Fruit fly (Drosophila melanogaster) whole organism, prepupa: ENCODE measurements around the gene CG13398.
A peak's percentile ranks its signal among the peaks of the same experiment; 100 is the strongest.

Source experiments
- Blimp-1 ChIP-seq: fragments of 200-800 bp; sonication (Bioruptor generic); optimal IDR thresholded peaks from 3 replicates; lab custom pipeline; 2017; ENCODE audit warnings: missing biosample characterization, missing genetic modification characterization, mild to moderate bottlenecking, moderate library complexity, missing genetic modification reagents
- CG10631 ChIP-seq: fragments of 200-800 bp; sonication (Bioruptor generic); optimal IDR thresholded peaks from 2 replicates; lab custom pipeline; 2016; ENCODE audit warnings: missing biosample characterization, missing genetic modification characterization
- CG10669 ChIP-seq: fragments of 200-800 bp; sonication (Bioruptor generic); optimal IDR thresholded peaks from 3 replicates; lab custom pipeline; 2018; ENCODE audit warnings: missing biosample characterization, mild to moderate bottlenecking, missing genetic modification characterization, moderate library complexity
- CG11294 ChIP-seq: fragments of 200-800 bp; sonication (Bioruptor generic); IDR thresholded peaks from 2 replicates; pipeline ENCODE4 v1.3.6; 2022; ENCODE audit warnings: missing biosample characterization, missing genetic modification characterization
- CG11762 ChIP-seq: fragments of 200-800 bp; sonication (Bioruptor generic); optimal IDR thresholded peaks from 3 replicates; lab custom pipeline; 2016; ENCODE audit warnings: missing biosample characterization, missing genetic modification characterization; ENCODE audit not compliant: insufficient read depth
- CG15336 ChIP-seq: fragments of 200-800 bp; sonication (Bioruptor generic); IDR thresholded peaks from 2 replicates; pipeline ENCODE4 v1.3.6; 2022; ENCODE audit warnings: missing biosample characterization, missing genetic modification characterization
- CG1621 ChIP-seq: fragments of 200-800 bp; sonication (Bioruptor generic); optimal IDR thresholded peaks from 3 replicates; lab custom pipeline; 2018; ENCODE audit warnings: missing biosample characterization, mild to moderate bottlenecking, missing genetic modification characterization
- CG16779 ChIP-seq: fragments of 200-800 bp; sonication (Bioruptor generic); optimal IDR thresholded peaks from 3 replicates; lab custom pipeline; 2017; ENCODE audit warnings: missing biosample characterization, mild to moderate bottlenecking, missing genetic modification characterization
- CG3032 ChIP-seq: fragments of 200-800 bp; optimal IDR thresholded peaks from 2 replicates; lab custom pipeline; 2019; ENCODE audit warnings: missing biosample characterization, mild to moderate bottlenecking, missing genetic modification characterization, moderate library complexity
- CG31627 ChIP-seq: fragments of 200-800 bp; sonication (Bioruptor generic); optimal IDR thresholded peaks from 3 replicates; lab custom pipeline; 2016; ENCODE audit warnings: missing biosample characterization, missing genetic modification characterization
- CG32006 ChIP-seq: fragments of 200-800 bp; sonication (Bioruptor generic); optimal IDR thresholded peaks from 3 replicates; lab custom pipeline; 2017; ENCODE audit warnings: missing biosample characterization, mild to moderate bottlenecking, missing genetic modification characterization
- CG34406 ChIP-seq: fragments of 200-800 bp; sonication (Bioruptor generic); optimal IDR thresholded peaks from 3 replicates; lab custom pipeline; 2016; ENCODE audit warnings: missing biosample characterization, missing genetic modification characterization
- CG3919 ChIP-seq: fragments of 200-800 bp; sonication (Bioruptor generic); optimal IDR thresholded peaks from 3 replicates; lab custom pipeline; 2016; ENCODE audit warnings: missing biosample characterization, missing genetic modification characterization
- CG4318 ChIP-seq: fragments of 200-800 bp; sonication (Bioruptor generic); optimal IDR thresholded peaks from 3 replicates; lab custom pipeline; 2017; ENCODE audit warnings: missing biosample characterization, mild to moderate bottlenecking, missing genetic modification characterization
- CG6163 ChIP-seq: fragments of 200-800 bp; sonication (Bioruptor generic); IDR thresholded peaks from 3 replicates; pipeline ENCODE4 v1.3.6; 2022; ENCODE audit warnings: missing biosample characterization, missing genetic modification characterization
- CG6276 ChIP-seq: fragments of 200-800 bp; sonication (Bioruptor generic); optimal IDR thresholded peaks from 2 replicates; lab custom pipeline; 2017; ENCODE audit warnings: missing biosample characterization, mild to moderate bottlenecking, missing genetic modification characterization
- CG6808 ChIP-seq: fragments of 200-800 bp; sonication (Bioruptor generic); optimal IDR thresholded peaks from 3 replicates; lab custom pipeline; 2017; ENCODE audit warnings: missing biosample characterization, missing genetic modification characterization, mild to moderate bottlenecking, moderate library complexity, missing genetic modification reagents
- CG6854 ChIP-seq: fragments of 200-800 bp; sonication (Bioruptor generic); optimal IDR thresholded peaks from 2 replicates; lab custom pipeline; 2017; ENCODE audit warnings: missing biosample characterization, mild to moderate bottlenecking, missing genetic modification characterization
- CG7368 ChIP-seq: fragments of 200-800 bp; sonication (Bioruptor generic); optimal IDR thresholded peaks from 3 replicates; lab custom pipeline; 2016; ENCODE audit warnings: missing biosample characterization, missing genetic modification characterization
- CG8319 ChIP-seq: fragments of 200-800 bp; sonication (Bioruptor generic); optimal IDR thresholded peaks from 3 replicates; lab custom pipeline; 2016; ENCODE audit warnings: missing biosample characterization, missing genetic modification characterization
- Eip75B ChIP-seq: fragments of 200-800 bp; sonication (Bioruptor generic); optimal IDR thresholded peaks from 3 replicates; lab custom pipeline; 2016; ENCODE audit warnings: missing biosample characterization, missing genetic modification characterization
- Eip78C ChIP-seq: fragments of 200-800 bp; sonication (Bioruptor generic); peaks from one replicate; lab custom pipeline; 2016; ENCODE audit warnings: missing biosample characterization, missing genetic modification characterization
- Gug ChIP-seq: fragments of 200-800 bp; sonication (Bioruptor generic); IDR thresholded peaks from 2 replicates; pipeline ENCODE4 v1.3.6; 2022; ENCODE audit warnings: missing biosample characterization, missing genetic modification characterization
- Hr38 ChIP-seq: sonication (Bioruptor generic); optimal IDR thresholded peaks from 2 replicates; lab custom pipeline; 2016; ENCODE audit warnings: missing biosample characterization, missing genetic modification characterization
- Lpt ChIP-seq: fragments of 200-800 bp; sonication (Bioruptor generic); optimal IDR thresholded peaks from 3 replicates; lab custom pipeline; 2016; ENCODE audit warnings: missing biosample characterization, missing genetic modification characterization
- Met ChIP-seq: fragments of 200-800 bp; sonication (Bioruptor generic); optimal IDR thresholded peaks from 3 replicates; lab custom pipeline; 2016; ENCODE audit warnings: missing biosample characterization, missing genetic modification characterization
- Smox ChIP-seq: fragments of 200-800 bp; sonication (Bioruptor generic); optimal IDR thresholded peaks from 3 replicates; lab custom pipeline; 2016; ENCODE audit warnings: missing biosample characterization, missing genetic modification characterization
- Sox102F ChIP-seq: fragments of 200-800 bp; sonication (Bioruptor generic); optimal IDR thresholded peaks from 2 replicates; lab custom pipeline; 2016; ENCODE audit warnings: missing biosample characterization, mild to moderate bottlenecking, missing genetic modification characterization
- Sox14 ChIP-seq: fragments of 200-800 bp; sonication (Bioruptor generic); optimal IDR thresholded peaks from 3 replicates; lab custom pipeline; 2016; ENCODE audit warnings: missing biosample characterization, missing genetic modification characterization
- Sox15 ChIP-seq: fragments of 200-800 bp; sonication (Bioruptor generic); optimal IDR thresholded peaks from 3 replicates; lab custom pipeline; 2016; ENCODE audit warnings: missing biosample characterization, missing genetic modification characterization
- acj6 ChIP-seq: fragments of 200-800 bp; sonication (Bioruptor generic); optimal IDR thresholded peaks from 3 replicates; lab custom pipeline; 2016; ENCODE audit warnings: missing biosample characterization, missing genetic modification characterization
- cyc ChIP-seq: fragments of 200-800 bp; sonication (Bioruptor generic); optimal IDR thresholded peaks from 3 replicates; lab custom pipeline; 2016; ENCODE audit warnings: missing biosample characterization, missing genetic modification characterization
- dsx ChIP-seq: fragments of 200-800 bp; optimal IDR thresholded peaks from 3 replicates; lab custom pipeline; 2019; ENCODE audit warnings: missing biosample characterization, mild to moderate bottlenecking, missing genetic modification characterization, moderate library complexity; ENCODE audit not compliant: poor library complexity, severe bottlenecking
- eg ChIP-seq: fragments of 200-800 bp; sonication (Bioruptor generic); IDR thresholded peaks from 3 replicates; pipeline ENCODE4 v1.3.6; 2022; ENCODE audit warnings: missing biosample characterization, missing genetic modification characterization
- esn ChIP-seq: fragments of 200-800 bp; sonication (Bioruptor generic); optimal IDR thresholded peaks from 2 replicates; lab custom pipeline; 2016; ENCODE audit warnings: missing biosample characterization, mild to moderate bottlenecking, missing genetic modification characterization, moderate library complexity
- fd59A ChIP-seq: fragments of 200-800 bp; sonication (Bioruptor generic); optimal IDR thresholded peaks from 2 replicates; lab custom pipeline; 2017; ENCODE audit warnings: missing biosample characterization, mild to moderate bottlenecking, missing genetic modification characterization, missing genetic modification reagents
- fd85E ChIP-seq: fragments of 200-800 bp; sonication (Bioruptor generic); optimal IDR thresholded peaks from 3 replicates; lab custom pipeline; 2016; ENCODE audit warnings: missing biosample characterization, missing genetic modification characterization
- fkh ChIP-seq: fragments of 200-800 bp; sonication (Bioruptor generic); optimal IDR thresholded peaks from 3 replicates; lab custom pipeline; 2017; ENCODE audit warnings: missing biosample characterization, mild to moderate bottlenecking, missing genetic modification characterization, moderate library complexity
- lz ChIP-seq: fragments of 200-800 bp; sonication (Bioruptor generic); optimal IDR thresholded peaks from 3 replicates; lab custom pipeline; 2016; ENCODE audit warnings: missing biosample characterization, missing genetic modification characterization
- net ChIP-seq: fragments of 200-800 bp; sonication (Bioruptor generic); optimal IDR thresholded peaks from 3 replicates; lab custom pipeline; 2016; ENCODE audit warnings: missing biosample characterization, missing genetic modification characterization
- salr ChIP-seq, 2 experiments: fragments of 200-800 bp; sonication (Bioruptor generic); optimal IDR thresholded peaks; 3 replicates each; lab custom pipeline; 2016 to 2018; ENCODE audit warnings: missing biosample characterization in 2 of 2, missing genetic modification characterization in 2 of 2, mild to moderate bottlenecking in 1 of 2
- spab ChIP-seq: fragments of 200-800 bp; sonication (Bioruptor generic); optimal IDR thresholded peaks from 2 replicates; lab custom pipeline; 2017; ENCODE audit warnings: missing biosample characterization, mild to moderate bottlenecking, missing genetic modification characterization, missing genetic modification reagents
- ss ChIP-seq, 2 experiments: fragments of 200-800 bp; sonication (Bioruptor generic); optimal IDR thresholded peaks; 2 replicates in 1 of 2; 3 replicates in 1 of 2; lab custom pipeline; 2017 to 2018; ENCODE audit warnings: mild to moderate bottlenecking in 2 of 2, missing biosample characterization in 2 of 2, missing genetic modification characterization in 2 of 2, moderate library complexity in 1 of 2
- svp ChIP-seq: fragments of 200-800 bp; sonication (Bioruptor generic); peaks from one replicate; lab custom pipeline; 2016; ENCODE audit warnings: missing biosample characterization, missing genetic modification characterization
- vri ChIP-seq: fragments of 200-800 bp; sonication (Bioruptor generic); optimal IDR thresholded peaks from 3 replicates; lab custom pipeline; 2016; ENCODE audit warnings: missing biosample characterization, mild to moderate bottlenecking, missing genetic modification characterization

The CG13398 gene

dm6 chr2L:8423047-8423446 is 8.0 kb upstream of the CG13398 start:
- TF ChIP-seq CG16779 (tag; lab: Kevin White, UChicago): no peak
- TF ChIP-seq dsx (GFP tag; lab: Kevin White, UChicago): peak; percentile 46
- peak; percentile 49 for TF ChIP-seq Eip78C (GFP tag; lab: Kevin White, UChicago)
- TF ChIP-seq salr (GFP tag; optimal IDR thresholded peaks at IDR 0.05; lab: Kevin White, UChicago): no peak

- TF ChIP-seq CG11294 (GFP tag; lab: Robert Waterston, UW) (no peak), CG3919 (no peak), spab (GFP tag; lab: Kevin White, UChicago) (no peak), CG8319 (GFP tag; lab: Kevin White, UChicago) (no peak), CG32006 (GFP tag; lab: Kevin White, UChicago) (no peak), CG3032 (tag; lab: Kevin White, UChicago) (no peak), lz (GFP tag; lab: Kevin White, UChicago) (no peak), CG31627 (GFP tag; lab: Kevin White, UChicago) (no peak), net (GFP tag; lab: Kevin White, UChicago) (no peak), Blimp-1 (GFP tag; lab: Kevin White, UChicago) (no peak), CG34406 (GFP tag; lab: Kevin White, UChicago) (no peak)
Measured at dm6 chr2L:8421717-8422116, 6.7 kb upstream of the CG13398 start.

dm6 chr2L:8420259-8420930 is 5.3 kb upstream of the CG13398 start:
- TF ChIP-seq fkh (GFP tag; lab: Kevin White, UChicago) (no peak), Sox102F (no peak), CG6808 (GFP tag; lab: Kevin White, UChicago) (peak; percentile 75), cyc (GFP tag; lab: Kevin White, UChicago) (no peak), CG6163 (GFP tag; lab: Robert Waterston, UW) (peak; percentile 72; the same call in 2 of the 3 replicates), fd59A (GFP tag; lab: Kevin White, UChicago) (peak; percentile 9), Eip75B (peak; percentile 15), Met (peak; percentile 11), CG6276 (GFP tag; lab: Kevin White, UChicago) (no peak), Sox15 (GFP tag; lab: Kevin White, UChicago) (no peak), CG1621 (tag; lab: Kevin White, UChicago) (peak; percentile 46), acj6 (GFP tag; lab: Kevin White, UChicago) (peak; percentile 14), CG10669 (GFP tag; lab: Kevin White, UChicago) (peak; percentile 22), fd85E (GFP tag; lab: Kevin White, UChicago) (no peak), CG11762 (GFP tag; lab: Kevin White, UChicago) (no peak), CG32006 (GFP tag; lab: Kevin White, UChicago) (peak; percentile 63), dsx (GFP tag; lab: Kevin White, UChicago) (peak; percentile 72), eg (GFP tag; lab: Robert Waterston, UW) (peak; percentile 7; the same call in 1 of the 3 replicates), Sox14 (GFP tag; lab: Kevin White, UChicago) (peak; percentile 7), CG3919 (peak; percentile 9), CG7368 (GFP tag; lab: Kevin White, UChicago) (no peak), vri (GFP tag; lab: Kevin White, UChicago) (no peak), lz (GFP tag; lab: Kevin White, UChicago) (no peak), Smox (GFP tag; lab: Kevin White, UChicago) (peak; percentile 23), ss (GFP tag; optimal IDR thresholded peaks at IDR 0.05; lab: Kevin White, UChicago) (peak; percentile 75 to 82), Blimp-1 (GFP tag; lab: Kevin White, UChicago) (no peak), Hr38 (GFP tag; lab: Kevin White, UChicago) (no peak), svp (GFP tag; lab: Kevin White, UChicago) (peak; percentile 72), Lpt (peak; percentile 6), CG3032 (tag; lab: Kevin White, UChicago) (peak; percentile 27), esn (GFP tag; lab: Kevin White, UChicago) (no peak), CG4318 (GFP tag; lab: Kevin White, UChicago) (no peak), salr (GFP tag; optimal IDR thresholded peaks at IDR 0.05; lab: Kevin White, UChicago) (no peak), CG15336 (peak; percentile 32; the same call in 1 of the 2 replicates), CG6854 (GFP tag; lab: Kevin White, UChicago) (no peak), CG10631 (GFP tag; lab: Kevin White, UChicago) (peak; percentile 54), Gug (no peak)
